Fruit fly (Drosophila melanogaster) whole organism, adult: ENCODE measurements around the gene AOX4.

Experiments used
- CG11617 ChIP-seq: fragments of 200-800 bp; sonication (Bioruptor generic); optimal IDR thresholded peaks from 2 replicates; lab custom pipeline; 2017; ENCODE audit warnings: mild to moderate bottlenecking, missing biosample characterization, missing genetic modification reagents, missing genetic modification characterization
- CG12768 ChIP-seq: fragments of 200-800 bp; sonication (Bioruptor generic); optimal IDR thresholded peaks from 2 replicates; lab custom pipeline; 2017; ENCODE audit warnings: missing biosample characterization, missing genetic modification characterization, mild to moderate bottlenecking, moderate library complexity, missing genetic modification reagents
- CG14711 ChIP-seq: fragments of 200-800 bp; sonication (Bioruptor generic); optimal IDR thresholded peaks from 2 replicates; lab custom pipeline; 2018; ENCODE audit warnings: missing biosample characterization, mild to moderate bottlenecking, missing genetic modification characterization, moderate library complexity
- CG1620 ChIP-seq: fragments of 200-800 bp; sonication (Bioruptor generic); optimal IDR thresholded peaks from 2 replicates; lab custom pipeline; 2016; ENCODE audit warnings: missing biosample characterization, missing genetic modification characterization
- CG33017 ChIP-seq: fragments of 200-800 bp; sonication (Bioruptor generic); optimal IDR thresholded peaks from 2 replicates; lab custom pipeline; 2018; ENCODE audit warnings: missing biosample characterization, mild to moderate bottlenecking, missing genetic modification characterization, moderate library complexity
- CG5204 ChIP-seq: fragments of 200-800 bp; sonication (Bioruptor generic); optimal IDR thresholded peaks from 2 replicates; lab custom pipeline; 2016; ENCODE audit warnings: missing biosample characterization, missing genetic modification characterization
- CG7045 ChIP-seq: fragments of 200-800 bp; sonication (Bioruptor generic); optimal IDR thresholded peaks from 2 replicates; lab custom pipeline; 2017; ENCODE audit warnings: missing biosample characterization, mild to moderate bottlenecking, missing genetic modification characterization
- CG7101 ChIP-seq: fragments of 200-800 bp; sonication (Bioruptor generic); optimal IDR thresholded peaks from 2 replicates; lab custom pipeline; 2018; ENCODE audit warnings: missing biosample characterization, mild to moderate bottlenecking, missing genetic modification characterization, moderate library complexity
- Clk ChIP-seq: fragments of 200-800 bp; sonication (Bioruptor generic); optimal IDR thresholded peaks from 2 replicates; lab custom pipeline; 2017; ENCODE audit warnings: missing biosample characterization, missing genetic modification characterization
- Crg-1 ChIP-seq: fragments of 200-800 bp; sonication (Bioruptor generic); optimal IDR thresholded peaks from 2 replicates; lab custom pipeline; 2016; ENCODE audit warnings: missing biosample characterization, missing genetic modification characterization
- Hr96 ChIP-seq: fragments of 200-800 bp; sonication (Bioruptor generic); optimal IDR thresholded peaks from 2 replicates; lab custom pipeline; 2016; ENCODE audit warnings: missing biosample characterization, missing genetic modification characterization
- Mnt ChIP-seq: fragments of 200-800 bp; sonication (Bioruptor generic); optimal IDR thresholded peaks from 2 replicates; lab custom pipeline; 2016; ENCODE audit warnings: missing biosample characterization, mild to moderate bottlenecking, missing genetic modification characterization
- bab1 ChIP-seq: fragments of 200-800 bp; sonication (Bioruptor generic); optimal IDR thresholded peaks from 3 replicates; lab custom pipeline; 2019; ENCODE audit warnings: missing biosample characterization, mild to moderate bottlenecking, missing genetic modification characterization, moderate library complexity
- cic ChIP-seq: fragments of 200-800 bp; sonication (Bioruptor generic); optimal IDR thresholded peaks from 2 replicates; lab custom pipeline; 2017; ENCODE audit warnings: missing biosample characterization, mild to moderate bottlenecking, missing genetic modification characterization, moderate library complexity
- cnc ChIP-seq, 2 experiments: fragments of >200 bp; optimal IDR thresholded peaks; 2 replicates each; lab custom pipeline; 2017
- kay ChIP-seq: fragments of 200-800 bp; sonication (Bioruptor generic); peaks from one replicate; lab custom pipeline; 2016; ENCODE audit warnings: missing biosample characterization, missing genetic modification characterization, borderline replicate concordance
- ovo ChIP-seq: fragments of 200-800 bp; sonication (Bioruptor generic); optimal IDR thresholded peaks from 2 replicates; lab custom pipeline; 2016; ENCODE audit warnings: missing biosample characterization, missing genetic modification characterization
- pad ChIP-seq: fragments of 200-800 bp; sonication (Bioruptor generic); optimal IDR thresholded peaks from 3 replicates; lab custom pipeline; 2017; ENCODE audit warnings: missing biosample characterization, missing genetic modification characterization, mild to moderate bottlenecking, moderate library complexity, missing genetic modification reagents
- tj ChIP-seq: fragments of 200-800 bp; sonication (Bioruptor generic); optimal IDR thresholded peaks from 3 replicates; lab custom pipeline; 2017; ENCODE audit warnings: missing biosample characterization, mild to moderate bottlenecking, missing genetic modification characterization, moderate library complexity
- toe ChIP-seq: fragments of 200-800 bp; sonication (Bioruptor generic); optimal IDR thresholded peaks from 2 replicates; lab custom pipeline; 2016; ENCODE audit warnings: missing biosample characterization, missing genetic modification characterization

The AOX4 gene

DNA sequence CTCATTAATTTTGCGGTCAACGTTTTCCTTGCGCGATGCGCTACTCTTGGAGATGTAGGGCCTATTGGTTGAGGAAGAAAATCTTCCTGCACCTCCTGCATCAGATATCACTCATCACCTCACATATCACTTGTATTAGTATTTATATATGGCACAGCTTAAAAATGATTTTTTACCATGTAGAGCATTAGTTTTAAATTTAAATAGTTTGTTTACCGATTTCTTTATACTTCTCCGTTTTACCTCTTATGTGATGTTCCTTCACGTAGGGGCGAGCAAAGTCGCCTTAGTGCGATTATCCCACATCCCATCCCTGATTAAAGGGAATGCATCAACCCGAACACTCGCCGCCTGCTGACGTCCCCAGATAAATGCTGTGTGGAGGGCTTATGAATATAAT, 28.1 kb upstream of the AOX4 start:
- TF ChIP-seq Crg-1 (GFP tag; lab: Kevin White, UChicago) (no peak), CG14711 (tag; lab: Kevin White, UChicago) (no peak), CG7101 (tag; lab: Kevin White, UChicago) (no peak), tj (GFP tag; lab: Kevin White, UChicago) (no peak), Mnt (GFP tag; lab: Kevin White, UChicago) (no peak)

DNA sequence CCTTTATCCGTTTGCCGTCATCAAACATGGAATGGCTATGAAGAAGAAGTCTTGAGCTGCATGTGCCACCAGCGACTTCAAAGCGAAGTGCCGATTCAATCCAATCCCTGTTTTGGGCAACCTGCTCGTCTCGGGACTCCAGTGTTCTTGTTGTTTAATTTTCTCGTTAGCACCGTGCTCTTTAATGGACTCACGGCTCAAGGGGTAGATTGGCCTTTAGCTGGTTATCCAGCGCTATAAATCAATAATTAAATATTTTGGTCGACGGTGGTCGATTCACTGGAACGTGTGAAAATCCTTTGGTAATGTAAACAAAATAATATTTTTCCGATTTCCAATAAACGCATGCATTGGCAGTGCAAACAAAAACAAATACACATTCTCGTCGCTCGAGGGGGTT, 27.1 kb upstream of the AOX4 start:
- TF ChIP-seq cic (GFP tag; lab: Kevin White, UChicago): no peak
- no peak for TF ChIP-seq Clk
- no peak for TF ChIP-seq Hr96
- no peak for TF ChIP-seq pad
- TF ChIP-seq ovo: no peak
- TF ChIP-seq CG14711 (tag; lab: Kevin White, UChicago): no peak
- no peak for TF ChIP-seq CG7045 (GFP tag; lab: Kevin White, UChicago)
- no peak for TF ChIP-seq CG7101 (tag; lab: Kevin White, UChicago)
- no peak for TF ChIP-seq CG12768 (GFP tag; lab: Kevin White, UChicago)
- TF ChIP-seq CG1620 (GFP tag; lab: Kevin White, UChicago): no peak

- TF ChIP-seq cnc (optimal IDR thresholded peaks at IDR 0.05; lab: Kevin White, UChicago): no peak
- TF ChIP-seq pad: no peak
- no peak for TF ChIP-seq Crg-1 (GFP tag; lab: Kevin White, UChicago)
- TF ChIP-seq Clk: no peak
- TF ChIP-seq CG12768 (GFP tag; lab: Kevin White, UChicago): no peak
- no peak for TF ChIP-seq kay (GFP tag; lab: Kevin White, UChicago)
- TF ChIP-seq CG5204 (GFP tag; lab: Kevin White, UChicago): no peak
- no peak for TF ChIP-seq cic (GFP tag; lab: Kevin White, UChicago)
- no peak for TF ChIP-seq bab1
- no peak for TF ChIP-seq CG7101 (tag; lab: Kevin White, UChicago)
- TF ChIP-seq CG7045 (GFP tag; lab: Kevin White, UChicago): no peak
Observed at dm6 chr3R:15568569-15568968, 15.9 kb upstream of the AOX4 start.

dm6 chr3R:15567913-15568312, 15.3 kb upstream of the AOX4 start:
- TF ChIP-seq CG7045 (GFP tag; lab: Kevin White, UChicago): no peak
- no peak for TF ChIP-seq cnc (optimal IDR thresholded peaks at IDR 0.05; lab: Kevin White, UChicago)
- no peak for TF ChIP-seq ovo
- no peak for TF ChIP-seq cic (GFP tag; lab: Kevin White, UChicago)
- no peak for TF ChIP-seq bab1
- TF ChIP-seq Mnt (GFP tag; lab: Kevin White, UChicago): no peak
- no peak for TF ChIP-seq CG1620 (GFP tag; lab: Kevin White, UChicago)
- no peak for TF ChIP-seq CG7101 (tag; lab: Kevin White, UChicago)
- no peak for TF ChIP-seq CG14711 (tag; lab: Kevin White, UChicago)

DNA sequence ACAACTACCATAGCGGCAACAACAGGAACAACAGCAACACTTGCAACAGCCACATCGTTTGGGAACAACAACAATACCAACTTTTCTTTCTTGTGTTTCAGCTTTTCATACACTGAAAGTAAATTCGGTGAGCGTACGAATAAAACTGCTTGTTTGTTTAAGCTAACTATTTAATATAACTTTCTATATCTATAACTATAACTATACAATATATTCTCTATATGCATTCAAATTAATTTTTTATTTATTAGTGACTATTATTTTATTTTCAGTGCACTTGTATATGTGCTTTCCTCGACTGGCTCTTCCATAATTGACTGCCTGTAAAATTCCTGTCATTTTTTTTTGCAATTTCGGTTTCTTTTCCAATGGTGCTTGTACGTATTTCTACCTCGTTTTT, 14.3 kb upstream of the AOX4 start:
- TF ChIP-seq toe (GFP tag; lab: Kevin White, UChicago) (no peak), tj (GFP tag; lab: Kevin White, UChicago) (no peak), CG14711 (tag; lab: Kevin White, UChicago) (no peak), cic (GFP tag; lab: Kevin White, UChicago) (no peak), bab1 (no peak), CG7101 (tag; lab: Kevin White, UChicago) (no peak), cnc (optimal IDR thresholded peaks at IDR 0.05; lab: Kevin White, UChicago) (no peak), CG7045 (GFP tag; lab: Kevin White, UChicago) (no peak), Clk (no peak), Mnt (GFP tag; lab: Kevin White, UChicago) (no peak), Crg-1 (GFP tag; lab: Kevin White, UChicago) (no peak), Hr96 (no peak), CG1620 (GFP tag; lab: Kevin White, UChicago) (no peak), pad (no peak), CG12768 (GFP tag; lab: Kevin White, UChicago) (no peak), CG5204 (GFP tag; lab: Kevin White, UChicago) (no peak), CG11617 (no peak), kay (GFP tag; lab: Kevin White, UChicago) (no peak), CG33017 (tag; lab: Kevin White, UChicago) (no peak)

DNA sequence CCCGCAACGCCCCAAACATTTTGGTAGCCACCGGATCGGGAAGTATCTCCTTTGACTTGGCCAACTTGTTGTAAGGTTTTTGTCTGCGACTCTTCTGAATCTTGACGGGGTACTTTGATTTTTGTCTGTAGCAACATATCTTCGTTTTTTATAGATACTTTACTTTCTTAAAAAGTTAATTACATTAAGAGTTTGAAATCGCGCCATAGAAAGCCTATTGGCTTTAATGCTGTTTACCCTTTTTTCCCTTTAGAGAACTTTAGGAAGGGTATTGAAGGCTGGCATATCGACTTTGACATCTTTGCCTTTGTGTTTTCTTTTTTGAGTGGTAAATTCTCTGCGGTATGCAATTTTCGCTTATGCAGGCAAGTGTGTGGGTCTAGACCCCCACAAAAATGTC, 13.7 kb upstream of the AOX4 start:
- no peak for TF ChIP-seq CG33017 (tag; lab: Kevin White, UChicago)

dm6 chr3R:15557308-15557707, 4.7 kb upstream of the AOX4 start:
- TF ChIP-seq Hr96 (no peak), tj (GFP tag; lab: Kevin White, UChicago) (no peak), CG14711 (tag; lab: Kevin White, UChicago) (no peak), CG7101 (tag; lab: Kevin White, UChicago) (no peak), cnc (optimal IDR thresholded peaks at IDR 0.05; lab: Kevin White, UChicago) (no peak), toe (GFP tag; lab: Kevin White, UChicago) (no peak), CG33017 (tag; lab: Kevin White, UChicago) (no peak), cic (GFP tag; lab: Kevin White, UChicago) (no peak), Crg-1 (GFP tag; lab: Kevin White, UChicago) (no peak), CG11617 (no peak), Clk (no peak), kay (GFP tag; lab: Kevin White, UChicago) (no peak), bab1 (no peak), pad (no peak), CG7045 (GFP tag; lab: Kevin White, UChicago) (no peak), ovo (no peak), CG12768 (GFP tag; lab: Kevin White, UChicago) (no peak), CG1620 (GFP tag; lab: Kevin White, UChicago) (no peak), CG5204 (GFP tag; lab: Kevin White, UChicago) (no peak), Mnt (GFP tag; lab: Kevin White, UChicago) (no peak)
